Fruit fly (Drosophila melanogaster) whole organism, wandering third instar larva: Measurements from ENCODE around the gene Cpr67Fb.

Experiments
- CG9705 ChIP-seq: fragments of 200-800 bp; sonication (Bioruptor generic); optimal IDR thresholded peaks from 2 replicates; lab custom pipeline; 2018; ENCODE audit warnings: missing biosample characterization, mild to moderate bottlenecking, missing genetic modification characterization
- CrebA ChIP-seq: fragments of 200-800 bp; sonication (Bioruptor generic); optimal IDR thresholded peaks from 2 replicates; lab custom pipeline; 2016; ENCODE audit warnings: missing biosample characterization, mild to moderate bottlenecking, missing genetic modification characterization, borderline replicate concordance
- HLH106 ChIP-seq: fragments of 200-800 bp; optimal IDR thresholded peaks from 3 replicates; lab custom pipeline; 2019; ENCODE audit warnings: missing biosample characterization, mild to moderate bottlenecking, missing genetic modification characterization, moderate library complexity
- Jra ChIP-seq: sonication (Bioruptor generic); optimal IDR thresholded peaks from 2 replicates; lab custom pipeline; 2016; ENCODE audit warnings: missing biosample characterization, missing genetic modification characterization
- Myc ChIP-seq: fragments of >200 bp; optimal IDR thresholded peaks from 2 replicates; lab custom pipeline; 2017
- Rel ChIP-seq, 2 experiments: fragments of 200-800 bp; sonication (Bioruptor generic) in 1 of 2; optimal IDR thresholded peaks; 2 replicates in 1 of 2; 3 replicates in 1 of 2; lab custom pipeline; 2016 to 2019; ENCODE audit warnings: mild to moderate bottlenecking in 2 of 2, missing biosample characterization in 2 of 2, missing genetic modification characterization in 2 of 2, moderate library complexity in 1 of 2
- Sp1 ChIP-seq: fragments of 200-800 bp; sonication (Bioruptor generic); optimal IDR thresholded peaks from 3 replicates; lab custom pipeline; 2019; ENCODE audit warnings: missing biosample characterization, mild to moderate bottlenecking, missing genetic modification characterization, moderate library complexity
- dl ChIP-seq, 2 experiments: fragments of 175-275, 200-275 bp in 1 of 2; fragments of 200-275 bp in 1 of 2; sonication (Bioruptor generic); optimal IDR thresholded peaks; lab custom pipeline; 2018; ENCODE audit warnings: mild to moderate bottlenecking in 2 of 2, missing biosample characterization in 2 of 2, missing genetic modification characterization in 2 of 2, moderate library complexity in 2 of 2; ENCODE audit not compliant: partially characterized antibody in 2 of 2, insufficient read depth in 1 of 2
- h ChIP-seq: fragments of 200-800 bp; sonication (Bioruptor generic); optimal IDR thresholded peaks from 3 replicates; lab custom pipeline; 2016; ENCODE audit warnings: missing biosample characterization, mild to moderate bottlenecking, missing genetic modification characterization
- jim ChIP-seq: fragments of 175-275, 200-325 bp; sonication (Bioruptor generic); optimal IDR thresholded peaks from 2 replicates; lab custom pipeline; 2016; ENCODE audit warnings: missing biosample characterization, mild to moderate bottlenecking, missing genetic modification characterization
- pan ChIP-seq: fragments of >200 bp; optimal IDR thresholded peaks from 2 replicates; lab custom pipeline; 2017
- psq ChIP-seq: fragments of 200-800 bp; sonication (Bioruptor generic); optimal IDR thresholded peaks from 3 replicates; lab custom pipeline; 2017; ENCODE audit warnings: missing biosample characterization, mild to moderate bottlenecking, missing genetic modification characterization, moderate library complexity
- sage ChIP-seq: fragments of 200-800 bp; sonication (Bioruptor generic); optimal IDR thresholded peaks from 2 replicates; lab custom pipeline; 2016; ENCODE audit warnings: missing biosample characterization, mild to moderate bottlenecking, missing genetic modification characterization
- woc ChIP-seq: sonication (Bioruptor generic); optimal IDR thresholded peaks from 2 replicates; lab custom pipeline; 2016; ENCODE audit warnings: missing biosample characterization, mild to moderate bottlenecking, missing genetic modification characterization

- TF ChIP-seq psq (GFP tag; lab: Kevin White, UChicago) = peak; percentile 37
- peak; percentile 49 for TF ChIP-seq Jra (GFP tag; lab: Kevin White, UChicago)
- peak; percentile 10 for TF ChIP-seq HLH106 (tag; lab: Kevin White, UChicago)
- peak; percentile 68 for TF ChIP-seq sage (GFP tag; lab: Kevin White, UChicago)
- TF ChIP-seq woc = no peak
- peak; percentile 17 to 36 for TF ChIP-seq dl (GFP tag; optimal IDR thresholded peaks at IDR 0.05; lab: Kevin White, UChicago; ENCODE audit: insufficient read depth in 1 of 2, partially characterized antibody in 2 of 2)
- TF ChIP-seq Myc (lab: Kevin White, UChicago) = no peak
- no peak for TF ChIP-seq CG9705 (GFP tag; lab: Kevin White, UChicago)
- no peak for TF ChIP-seq Rel (GFP tag; optimal IDR thresholded peaks at IDR 0.05; lab: Kevin White, UChicago)
- peak; percentile 66 for TF ChIP-seq Rel (tag; optimal IDR thresholded peaks at IDR 0.05; lab: Kevin White, UChicago)
- peak; percentile 62 for TF ChIP-seq CrebA (GFP tag; lab: Kevin White, UChicago)
- TF ChIP-seq pan (lab: Kevin White, UChicago) = no peak
- TF ChIP-seq h (GFP tag; lab: Kevin White, UChicago) = peak; percentile 83
- TF ChIP-seq Sp1 = peak; percentile 32
- peak; percentile 75 for TF ChIP-seq jim (GFP tag; lab: Kevin White, UChicago)
Observed at dm6 chr3L:10857515-10858023, 36.4 kb upstream of the Cpr67Fb start.
